Fruit fly (Drosophila melanogaster) whole organism, embryonic: ENCODE results near the gene CG14966.

ENCODE experiments used
- Atf6 ChIP-seq: fragments of 200-800 bp; sonication (Bioruptor generic); IDR thresholded peaks from 2 replicates; pipeline ENCODE4 v1.3.6; 2022; ENCODE audit warnings: missing biosample characterization, missing genetic modification characterization
- Blimp-1 ChIP-seq: fragments of 200-800 bp; sonication (Bioruptor generic); optimal IDR thresholded peaks from 3 replicates; lab custom pipeline; 2018; ENCODE audit warnings: missing biosample characterization, missing genetic modification characterization, mild to moderate bottlenecking, moderate library complexity, missing genetic modification reagents
- CG10431 ChIP-seq: fragments of 200-800 bp; sonication (Bioruptor generic); optimal IDR thresholded peaks from 3 replicates; lab custom pipeline; 2018; ENCODE audit warnings: missing biosample characterization, mild to moderate bottlenecking, missing genetic modification characterization
- CG1233 ChIP-seq: fragments of 200-800 bp; sonication (Bioruptor generic); optimal IDR thresholded peaks from 4 replicates; lab custom pipeline; 2018; ENCODE audit warnings: missing biosample characterization, mild to moderate bottlenecking, missing genetic modification characterization
- CG13775 ChIP-seq: fragments of 200-800 bp; sonication (Bioruptor generic); optimal IDR thresholded peaks from 3 replicates; lab custom pipeline; 2017; ENCODE audit warnings: missing biosample characterization, mild to moderate bottlenecking, missing genetic modification characterization
- CG32532 ChIP-seq: fragments of 200-800 bp; sonication (Bioruptor generic); IDR thresholded peaks from 2 replicates; pipeline ENCODE4 v1.3.6; 2022; ENCODE audit warnings: missing biosample characterization, missing genetic modification characterization
- CG32767 ChIP-seq: fragments of 200-800 bp; sonication (Bioruptor generic); IDR thresholded peaks from 2 replicates; pipeline ENCODE4 v1.3.6; 2022; ENCODE audit warnings: missing biosample characterization, missing genetic modification characterization
- CG3281 ChIP-seq: fragments of 200-800 bp; sonication (Bioruptor generic); optimal IDR thresholded peaks from 3 replicates; lab custom pipeline; 2017; ENCODE audit warnings: missing biosample characterization, mild to moderate bottlenecking, missing genetic modification characterization
- CG3995 ChIP-seq: fragments of 200-800 bp; sonication (Bioruptor generic); optimal IDR thresholded peaks from 3 replicates; lab custom pipeline; 2016; ENCODE audit warnings: missing biosample characterization, missing genetic modification characterization
- CG42726 ChIP-seq: fragments of 200-800 bp; sonication (Bioruptor generic); IDR thresholded peaks from 2 replicates; pipeline ENCODE4 v1.3.6; 2022; ENCODE audit warnings: missing biosample characterization, missing genetic modification characterization; ENCODE audit not compliant: partially characterized antibody
- CG4328 ChIP-seq: fragments of 200-800 bp; sonication (Bioruptor generic); optimal IDR thresholded peaks from 3 replicates; lab custom pipeline; 2017; ENCODE audit warnings: missing biosample characterization, missing genetic modification reagents, missing genetic modification characterization
- CG4617 ChIP-seq: fragments of 200-800 bp; sonication (Bioruptor generic); optimal IDR thresholded peaks from 3 replicates; lab custom pipeline; 2016; ENCODE audit warnings: missing biosample characterization, missing genetic modification characterization, borderline replicate concordance
- CG5953 ChIP-seq: fragments of 200-800 bp; sonication (Bioruptor generic); IDR thresholded peaks from 2 replicates; pipeline ENCODE4 v1.3.6; 2022; ENCODE audit warnings: missing biosample characterization, missing genetic modification characterization
- CG7372 ChIP-seq: fragments of 200-800 bp; sonication (Bioruptor generic); IDR thresholded peaks from 2 replicates; pipeline ENCODE4 v1.3.6; 2022; ENCODE audit warnings: missing biosample characterization, missing genetic modification characterization
- CG7839 ChIP-seq: fragments of 200-800 bp; sonication (Bioruptor generic); optimal IDR thresholded peaks from 3 replicates; lab custom pipeline; 2018; ENCODE audit warnings: missing biosample characterization, mild to moderate bottlenecking, missing genetic modification characterization, moderate library complexity
- CG8478 ChIP-seq: fragments of >200 bp; optimal IDR thresholded peaks from 2 replicates; lab custom pipeline; 2018
- CG9215 ChIP-seq: fragments of 200-800 bp; sonication (Bioruptor generic); IDR thresholded peaks from 2 replicates; pipeline ENCODE4 v1.3.6; 2022; ENCODE audit warnings: missing biosample characterization, missing genetic modification characterization
- CoRest ChIP-seq: fragments of 200-800 bp; sonication (Bioruptor generic); optimal IDR thresholded peaks from 3 replicates; lab custom pipeline; 2018; ENCODE audit warnings: missing biosample characterization, mild to moderate bottlenecking, missing genetic modification characterization, moderate library complexity
- E2f1 ChIP-seq: fragments of 200-800 bp; sonication (Bioruptor generic); IDR thresholded peaks from 2 replicates; pipeline ENCODE4 v1.3.6; 2022; ENCODE audit warnings: missing biosample characterization, missing genetic modification characterization
- ERR ChIP-seq: fragments of 200-800 bp; sonication (Bioruptor generic); optimal IDR thresholded peaks from 2 replicates; lab custom pipeline; 2016; ENCODE audit warnings: missing biosample characterization, missing genetic modification characterization
- Ets65A ChIP-seq: fragments of 200-800 bp; sonication (Bioruptor generic); peaks from one replicate; lab custom pipeline; 2016; ENCODE audit warnings: missing biosample characterization, missing genetic modification characterization
- HHEX ChIP-seq: fragments of 200-800 bp; sonication (Bioruptor generic); optimal IDR thresholded peaks from 3 replicates; lab custom pipeline; 2017; ENCODE audit warnings: missing biosample characterization, mild to moderate bottlenecking, missing genetic modification characterization, missing genetic modification reagents
- Hey ChIP-seq: fragments of 200-800 bp; sonication (Bioruptor generic); optimal IDR thresholded peaks from 3 replicates; lab custom pipeline; 2018; ENCODE audit warnings: missing biosample characterization, mild to moderate bottlenecking, missing genetic modification characterization
- Hmr ChIP-seq: fragments of 200-800 bp; sonication (Bioruptor generic); optimal IDR thresholded peaks from 3 replicates; lab custom pipeline; 2017; ENCODE audit warnings: mild to moderate bottlenecking, missing biosample characterization, missing genetic modification reagents, missing genetic modification characterization
- Hmx ChIP-seq: fragments of 200-800 bp; sonication (Bioruptor generic); optimal IDR thresholded peaks from 2 replicates; lab custom pipeline; 2016; ENCODE audit warnings: missing biosample characterization, missing genetic modification characterization
- MBD-R2 ChIP-seq: fragments of 200-800 bp; sonication (Bioruptor generic); IDR thresholded peaks from 2 replicates; pipeline ENCODE4 v1.3.6; 2022; ENCODE audit warnings: missing biosample characterization, missing genetic modification characterization
- Neu2 ChIP-seq: fragments of 200-800 bp; sonication (Bioruptor generic); optimal IDR thresholded peaks from 3 replicates; lab custom pipeline; 2016; ENCODE audit warnings: missing biosample characterization, missing genetic modification characterization, borderline replicate concordance
- Scr ChIP-seq: fragments of 200-800 bp; sonication (Bioruptor generic); IDR thresholded peaks from 2 replicates; pipeline ENCODE4 v1.3.6; 2022; ENCODE audit warnings: missing biosample characterization, missing genetic modification characterization; ENCODE audit not compliant: partially characterized antibody
- bcd ChIP-seq: fragments of 200-800 bp; sonication (Bioruptor generic); optimal IDR thresholded peaks from 2 replicates; lab custom pipeline; 2017; ENCODE audit warnings: missing biosample characterization, mild to moderate bottlenecking, missing genetic modification characterization
- br ChIP-seq: fragments of >200 bp; optimal IDR thresholded peaks from 2 replicates; lab custom pipeline; 2017
- croc ChIP-seq: fragments of 200-800 bp; sonication (Bioruptor generic); conservative IDR thresholded peaks from 3 replicates; pipeline ENCODE4 v1.3.6; 2022; ENCODE audit warnings: missing biosample characterization, missing genetic modification characterization
- crol ChIP-seq: fragments of 200-800 bp; sonication (Bioruptor generic); IDR thresholded peaks from 2 replicates; pipeline ENCODE4 v1.3.6; 2022; ENCODE audit warnings: missing biosample characterization, missing genetic modification characterization
- ewg ChIP-seq: fragments of 200-800 bp; sonication (Bioruptor generic); optimal IDR thresholded peaks from 3 replicates; lab custom pipeline; 2017; ENCODE audit warnings: mild to moderate bottlenecking, missing biosample characterization, missing genetic modification reagents, missing genetic modification characterization
- fd64A ChIP-seq: fragments of 200-800 bp; sonication (Bioruptor generic); optimal IDR thresholded peaks from 3 replicates; lab custom pipeline; 2018; ENCODE audit warnings: missing biosample characterization, mild to moderate bottlenecking, missing genetic modification characterization
- gem ChIP-seq: fragments of 200-800 bp; sonication (Bioruptor generic); optimal IDR thresholded peaks from 2 replicates; lab custom pipeline; 2019; ENCODE audit warnings: missing biosample characterization, mild to moderate bottlenecking, missing genetic modification characterization, moderate library complexity
- ind ChIP-seq: fragments of 200-800 bp; sonication (Bioruptor generic); optimal IDR thresholded peaks from 3 replicates; lab custom pipeline; 2016; ENCODE audit warnings: missing biosample characterization, missing genetic modification characterization
- ken ChIP-seq: fragments of 200-800 bp; sonication (Bioruptor generic); IDR thresholded peaks from 3 replicates; pipeline ENCODE4 v1.3.6; 2022; ENCODE audit warnings: missing biosample characterization, missing genetic modification characterization
- kni ChIP-seq: fragments of 200-800 bp; sonication (Bioruptor generic); optimal IDR thresholded peaks from 3 replicates; lab custom pipeline; 2017; ENCODE audit warnings: mild to moderate bottlenecking, missing biosample characterization, missing genetic modification reagents, missing genetic modification characterization
- nmo ChIP-seq: fragments of 200-800 bp; sonication (Bioruptor generic); optimal IDR thresholded peaks from 2 replicates; lab custom pipeline; 2018; ENCODE audit warnings: missing biosample characterization, mild to moderate bottlenecking, missing genetic modification characterization, moderate library complexity
- onecut ChIP-seq: fragments of 200-800 bp; sonication (Bioruptor generic); IDR thresholded peaks from 2 replicates; pipeline ENCODE4 v1.3.6; 2022; ENCODE audit warnings: missing biosample characterization, missing genetic modification characterization
- pho ChIP-seq: fragments of 200-800 bp; sonication (Bioruptor generic); optimal IDR thresholded peaks from 2 replicates; lab custom pipeline; 2016; ENCODE audit warnings: missing biosample characterization, missing genetic modification characterization
- row ChIP-seq: fragments of 200-800 bp; sonication (Bioruptor generic); IDR thresholded peaks from 3 replicates; pipeline ENCODE4 v1.3.6; 2022; ENCODE audit warnings: missing biosample characterization, missing genetic modification characterization
- run ChIP-seq: fragments of 200-800 bp; sonication (Bioruptor generic); optimal IDR thresholded peaks from 3 replicates; lab custom pipeline; 2018; ENCODE audit warnings: missing biosample characterization, mild to moderate bottlenecking, missing genetic modification characterization
- sna ChIP-seq: fragments of 200-800 bp; sonication (Bioruptor generic); IDR thresholded peaks from 2 replicates; pipeline ENCODE4 v1.3.6; 2022; ENCODE audit warnings: missing biosample characterization, missing genetic modification characterization; ENCODE audit not compliant: partially characterized antibody
- sqz ChIP-seq: fragments of 200-800 bp; sonication (Bioruptor generic); optimal IDR thresholded peaks from 3 replicates; lab custom pipeline; 2018; ENCODE audit warnings: missing biosample characterization, mild to moderate bottlenecking, missing genetic modification characterization
- ssp ChIP-seq: fragments of 200-800 bp; sonication (Bioruptor generic); IDR thresholded peaks from 2 replicates; pipeline ENCODE4 v1.3.6; 2022; ENCODE audit warnings: missing biosample characterization, missing genetic modification characterization
- stwl ChIP-seq: fragments of 200-800 bp; sonication (Bioruptor generic); optimal IDR thresholded peaks from 3 replicates; lab custom pipeline; 2018; ENCODE audit warnings: missing biosample characterization, mild to moderate bottlenecking, missing genetic modification characterization, moderate library complexity
- tin ChIP-seq: fragments of 200-800 bp; sonication (Bioruptor generic); optimal IDR thresholded peaks from 3 replicates; lab custom pipeline; 2016; ENCODE audit warnings: missing biosample characterization, missing genetic modification characterization
- tup ChIP-seq: fragments of 200-800 bp; sonication (Bioruptor generic); optimal IDR thresholded peaks from 2 replicates; lab custom pipeline; 2016; ENCODE audit warnings: missing biosample characterization, mild to moderate bottlenecking, missing genetic modification characterization, moderate library complexity
- twi ChIP-seq: fragments of 200-800 bp; optimal IDR thresholded peaks from 2 replicates; lab custom pipeline; 2019; ENCODE audit warnings: missing biosample characterization, mild to moderate bottlenecking, missing genetic modification characterization, moderate library complexity
- z ChIP-seq: fragments of 200-800 bp; sonication (Bioruptor generic); IDR thresholded peaks from 3 replicates; pipeline ENCODE4 v1.3.6; 2022; ENCODE audit warnings: missing biosample characterization, missing genetic modification characterization
- zen ChIP-seq: fragments of 200-800 bp; sonication (Bioruptor generic); optimal IDR thresholded peaks from 3 replicates; lab custom pipeline; 2018; ENCODE audit warnings: missing biosample characterization, mild to moderate bottlenecking, missing genetic modification characterization, moderate library complexity

CG14966 gene

dm6 chr3L:3197464-3197863 is at the start of gene CG14966 (continued):
- TF ChIP-seq pho (GFP tag; lab: Kevin White, UChicago) = peak; percentile 29
- no peak for TF ChIP-seq ssp (GFP tag; lab: Robert Waterston, UW)
- TF ChIP-seq ERR (GFP tag; lab: Kevin White, UChicago) = peak; percentile 25
- no peak for TF ChIP-seq twi (tag; lab: Kevin White, UChicago)
- TF ChIP-seq HHEX (GFP tag; lab: Kevin White, UChicago) = no peak
- peak; percentile 45 for TF ChIP-seq CoRest
- TF ChIP-seq gem = peak; percentile 33
- TF ChIP-seq Atf6 (GFP tag; lab: Robert Waterston, UW) = no peak
- peak; percentile 85 for TF ChIP-seq row (GFP tag; lab: Robert Waterston, UW)
- TF ChIP-seq CG4617 = peak; percentile 7
- TF ChIP-seq crol = no peak
- peak; percentile 91 for TF ChIP-seq CG42726 (GFP tag; lab: Robert Waterston, UW)
- TF ChIP-seq br (lab: Kevin White, UChicago) = no peak
- peak; percentile 89 for TF ChIP-seq CG10431
- peak; percentile 20 for TF ChIP-seq kni (GFP tag; lab: Kevin White, UChicago)
- TF ChIP-seq CG9215 = no peak
- no peak for TF ChIP-seq z
- TF ChIP-seq ewg (GFP tag; lab: Kevin White, UChicago) = no peak
- no peak for TF ChIP-seq CG1233 (GFP tag; lab: Kevin White, UChicago)
- TF ChIP-seq CG3281 (GFP tag; lab: Kevin White, UChicago) = no peak
- peak; percentile 27 for TF ChIP-seq Ets65A (GFP tag; lab: Kevin White, UChicago)
- TF ChIP-seq Blimp-1 (GFP tag; lab: Kevin White, UChicago) = no peak
- TF ChIP-seq nmo (GFP tag; lab: Kevin White, UChicago) = peak; percentile 43
- TF ChIP-seq CG32767 (GFP tag; lab: Robert Waterston, UW) = no peak
- no peak for TF ChIP-seq ken
- TF ChIP-seq tin (GFP tag; lab: Kevin White, UChicago) = peak; percentile 39
- no peak for TF ChIP-seq CG7372 (GFP tag; lab: Robert Waterston, UW)
- TF ChIP-seq CG13775 = no peak
- peak; percentile 15 for TF ChIP-seq CG3995 (GFP tag; lab: Kevin White, UChicago)
- TF ChIP-seq sna (GFP tag; lab: Robert Waterston, UW) = peak; percentile 94
- TF ChIP-seq CG5953 (GFP tag; lab: Robert Waterston, UW) = no peak
- TF ChIP-seq Hmx (GFP tag; lab: Kevin White, UChicago) = peak; percentile 16
- no peak for TF ChIP-seq fd64A (GFP tag; lab: Kevin White, UChicago)
- no peak for TF ChIP-seq CG4328 (GFP tag; lab: Kevin White, UChicago)
- TF ChIP-seq run (tag; lab: Kevin White, UChicago) = no peak
- no peak for TF ChIP-seq E2f1 (GFP tag; lab: Robert Waterston, UW)
- TF ChIP-seq croc (GFP tag; lab: Robert Waterston, UW) = no peak
- no peak for TF ChIP-seq bcd
- peak; percentile 19 for TF ChIP-seq ind
- TF ChIP-seq CG32532 (GFP tag; lab: Robert Waterston, UW) = peak; percentile 68
- TF ChIP-seq Hmr (GFP tag; lab: Kevin White, UChicago) = peak; percentile 27
- no peak for TF ChIP-seq onecut (GFP tag; lab: Robert Waterston, UW)
- peak; percentile 23 for TF ChIP-seq CG7839 (tag; lab: Kevin White, UChicago)
- no peak for TF ChIP-seq sqz (GFP tag; lab: Kevin White, UChicago)
- peak; percentile 97 for TF ChIP-seq MBD-R2 (GFP tag; lab: Robert Waterston, UW)
- no peak for TF ChIP-seq Hey (tag; lab: Kevin White, UChicago)
- TF ChIP-seq stwl (tag; lab: Kevin White, UChicago) = peak; percentile 43
- TF ChIP-seq zen (tag; lab: Kevin White, UChicago) = no peak
- no peak for TF ChIP-seq CG8478
- TF ChIP-seq Neu2 (GFP tag; lab: Kevin White, UChicago) = no peak
- peak; percentile 89 for TF ChIP-seq Scr (GFP tag; lab: Robert Waterston, UW)
- TF ChIP-seq tup (GFP tag; lab: Kevin White, UChicago) = no peak
